Worm (Caenorhabditis elegans): ENCODE measurements around the gene nlp-51.
A peak's percentile ranks its signal among the peaks of the same experiment; 100 is the strongest.

nlp-51 gene

DNA sequence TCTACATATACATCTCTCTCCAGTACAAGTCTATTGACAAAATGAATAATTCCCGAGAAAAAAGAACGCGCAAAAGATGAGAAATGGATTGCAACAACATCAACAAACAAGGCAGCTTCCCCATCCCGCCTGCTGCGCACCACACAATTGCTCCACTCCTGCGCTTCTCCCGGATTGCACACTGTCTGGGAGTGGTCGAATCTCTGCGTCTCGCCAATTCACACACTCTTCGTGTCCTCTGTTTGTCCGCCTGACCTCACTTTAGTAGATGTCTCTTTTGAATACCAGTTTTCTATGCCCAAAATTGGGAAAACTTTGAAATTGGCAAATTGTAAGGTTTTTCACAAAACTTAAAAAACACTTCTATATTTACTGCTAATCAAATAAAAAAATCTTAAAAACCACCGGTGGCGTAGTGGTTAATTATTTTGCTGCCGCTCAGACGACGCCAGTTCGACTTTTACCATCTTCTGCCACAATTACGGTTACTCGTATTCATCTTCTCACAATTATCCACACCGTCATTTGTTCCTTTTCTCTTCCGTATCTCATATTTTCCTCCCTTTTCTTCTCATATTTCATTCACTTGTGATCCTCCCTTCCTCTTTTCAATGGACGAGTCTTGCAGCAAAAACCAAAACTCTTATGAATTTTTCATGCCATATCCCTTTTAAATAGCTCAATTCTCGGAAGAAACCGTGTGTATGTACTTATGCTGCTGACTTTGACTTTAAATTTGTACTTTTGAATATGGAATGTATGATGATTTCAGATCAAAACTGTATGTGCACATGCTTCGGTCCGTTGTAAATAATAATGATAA is 13.7 kb downstream of the nlp-51 start, which contains the start of gene rsf-1:
Gene rsf-1 (plus strand): TSS at position 773 of the 823 bp plus-strand sequence.
- no peak for TF ChIP-seq hmg-4 (GFP tag; optimal IDR thresholded peaks at IDR 0.05)
- no peak for TF ChIP-seq hnd-1 (tag; optimal IDR thresholded peaks at IDR 0.05)
- TF ChIP-seq tbx-11 (GFP tag; IDR thresholded peaks at IDR 0.05) = no peak
- TF ChIP-seq aly-1 (tag; optimal IDR thresholded peaks at IDR 0.05) = no peak
- no peak for TF ChIP-seq flt-1 (GFP tag; IDR thresholded peaks at IDR 0.05)
- no peak for TF ChIP-seq scrt-1 (GFP tag; IDR thresholded peaks at IDR 0.05)
- no peak for TF ChIP-seq ama-1 (optimal IDR thresholded peaks at IDR 0.05)
- TF ChIP-seq ceh-13 (GFP tag; optimal IDR thresholded peaks at IDR 0.05) = no peak
- TF ChIP-seq tbx-37 (GFP tag; conservative IDR thresholded peaks at IDR 0.05) = no peak
- no peak for TF ChIP-seq ceh-36 (tag; optimal IDR thresholded peaks at IDR 0.05)
- no peak for TF ChIP-seq B0310.2 (tag; optimal IDR thresholded peaks at IDR 0.05)
- no peak for TF ChIP-seq pes-1 (GFP tag; IDR thresholded peaks at IDR 0.05)
- TF ChIP-seq sea-1 (GFP tag; conservative IDR thresholded peaks at IDR 0.05) = no peak
- no peak for TF ChIP-seq tra-4 (tag; optimal IDR thresholded peaks at IDR 0.05)
- no peak for TF ChIP-seq ets-7 (tag; optimal IDR thresholded peaks at IDR 0.05)
- no peak for TF ChIP-seq F13C5.2 (tag; optimal IDR thresholded peaks at IDR 0.05)
- TF ChIP-seq hmbx-1 (tag; optimal IDR thresholded peaks at IDR 0.05) = no peak

DNA sequence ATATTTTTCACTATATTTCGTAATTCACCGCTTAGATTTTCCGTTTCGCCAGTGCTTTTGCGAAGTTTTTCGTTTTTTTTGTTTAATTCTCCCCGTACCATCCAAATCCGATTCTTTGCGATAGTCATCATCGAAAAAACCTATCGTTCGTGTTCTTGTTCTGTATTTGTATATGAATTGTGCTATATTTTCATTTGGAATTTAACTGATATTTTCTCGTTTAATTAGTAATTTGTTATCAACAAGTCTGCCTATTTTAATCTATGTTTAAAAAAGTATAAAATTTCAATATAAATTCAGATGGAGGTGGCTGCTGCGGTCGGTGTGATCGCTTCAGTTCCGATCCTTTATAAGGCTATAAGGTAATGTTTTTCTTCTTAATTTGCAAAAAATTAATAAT is 16.9 kb downstream of the nlp-51 start, which contains the start of gene samp-1:
Gene samp-1 (plus strand): TSS at position 301 of the 400 bp plus-strand sequence.
- TF ChIP-seq hnd-1 (tag; optimal IDR thresholded peaks at IDR 0.05) = no peak
- TF ChIP-seq flt-1 (GFP tag; IDR thresholded peaks at IDR 0.05) = no peak
- no peak for TF ChIP-seq ceh-13 (GFP tag; optimal IDR thresholded peaks at IDR 0.05)
- TF ChIP-seq scrt-1 (GFP tag; IDR thresholded peaks at IDR 0.05) = no peak
- TF ChIP-seq ceh-36 (tag; optimal IDR thresholded peaks at IDR 0.05) = no peak

DNA sequence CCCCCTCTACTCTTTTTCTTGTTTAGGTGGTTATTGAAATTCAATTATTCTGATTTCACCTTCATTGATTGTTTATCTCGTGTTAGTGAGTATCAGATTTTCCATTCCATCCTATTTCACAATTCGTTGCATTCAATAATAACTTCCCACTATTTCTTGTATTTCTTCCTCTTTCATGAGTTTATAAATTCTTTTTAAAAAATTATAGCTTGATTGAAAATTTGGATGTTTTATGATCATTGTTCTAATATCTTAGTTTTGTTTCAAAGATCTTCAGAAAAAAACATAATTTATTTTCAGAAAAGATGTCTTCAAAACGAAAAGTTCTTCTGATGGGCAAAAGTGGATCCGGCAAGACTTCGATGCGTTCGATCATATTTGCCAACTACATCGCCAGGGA is 18.4 kb downstream of the nlp-51 start, which contains the start of gene raga-1:
Gene raga-1 (plus strand): TSS at position 301 of the 400 bp plus-strand sequence.
- TF ChIP-seq hmg-4 (GFP tag; optimal IDR thresholded peaks at IDR 0.05) (no peak), scrt-1 (GFP tag; IDR thresholded peaks at IDR 0.05) (no peak), tra-4 (tag; optimal IDR thresholded peaks at IDR 0.05) (no peak), pes-1 (GFP tag; IDR thresholded peaks at IDR 0.05) (no peak), B0310.2 (tag; optimal IDR thresholded peaks at IDR 0.05) (no peak), flt-1 (GFP tag; IDR thresholded peaks at IDR 0.05) (no peak), hmbx-1 (tag; optimal IDR thresholded peaks at IDR 0.05) (no peak), ama-1 (optimal IDR thresholded peaks at IDR 0.05) (no peak), hnd-1 (tag; optimal IDR thresholded peaks at IDR 0.05) (no peak), sea-1 (GFP tag; conservative IDR thresholded peaks at IDR 0.05) (no peak), tbx-37 (GFP tag; conservative IDR thresholded peaks at IDR 0.05) (no peak), ets-7 (tag; optimal IDR thresholded peaks at IDR 0.05) (no peak), ceh-36 (tag; optimal IDR thresholded peaks at IDR 0.05) (no peak), F13C5.2 (tag; optimal IDR thresholded peaks at IDR 0.05) (no peak)

DNA sequence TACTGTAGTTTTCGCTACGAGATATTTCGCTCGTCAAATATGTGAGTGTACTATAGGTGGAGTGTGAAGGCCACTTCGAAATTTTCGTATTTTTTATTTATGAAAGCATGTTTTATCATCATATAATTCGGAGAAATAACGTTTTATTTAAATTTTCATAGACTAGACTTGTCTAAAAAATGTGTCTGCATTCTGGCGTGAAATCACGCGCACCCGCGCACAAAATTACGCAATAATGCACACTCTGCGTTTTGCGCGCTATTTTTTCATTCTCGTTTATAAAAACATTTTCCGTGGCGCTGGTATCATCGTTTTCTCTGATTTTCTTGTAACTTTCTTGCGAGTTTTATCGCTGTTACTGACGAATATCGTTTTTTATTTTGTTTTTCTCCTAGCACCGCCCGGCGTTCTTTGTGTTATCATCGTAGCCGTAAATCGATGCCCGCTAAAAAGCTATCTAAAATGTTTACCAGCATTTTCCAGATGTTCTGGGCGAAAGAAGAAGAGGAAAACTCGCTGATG is 22.2 kb downstream of the nlp-51 start, which contains the start of gene saps-1:
Gene saps-1 (plus strand): TSS at position 472 of the 522 bp plus-strand sequence.
- TF ChIP-seq B0310.2 (tag; optimal IDR thresholded peaks at IDR 0.05) = no peak
- no peak for TF ChIP-seq hmg-4 (GFP tag; optimal IDR thresholded peaks at IDR 0.05)
- no peak for TF ChIP-seq tbx-37 (GFP tag; conservative IDR thresholded peaks at IDR 0.05)
- TF ChIP-seq ama-1 (optimal IDR thresholded peaks at IDR 0.05) = no peak
- TF ChIP-seq flt-1 (GFP tag; IDR thresholded peaks at IDR 0.05) = no peak

DNA sequence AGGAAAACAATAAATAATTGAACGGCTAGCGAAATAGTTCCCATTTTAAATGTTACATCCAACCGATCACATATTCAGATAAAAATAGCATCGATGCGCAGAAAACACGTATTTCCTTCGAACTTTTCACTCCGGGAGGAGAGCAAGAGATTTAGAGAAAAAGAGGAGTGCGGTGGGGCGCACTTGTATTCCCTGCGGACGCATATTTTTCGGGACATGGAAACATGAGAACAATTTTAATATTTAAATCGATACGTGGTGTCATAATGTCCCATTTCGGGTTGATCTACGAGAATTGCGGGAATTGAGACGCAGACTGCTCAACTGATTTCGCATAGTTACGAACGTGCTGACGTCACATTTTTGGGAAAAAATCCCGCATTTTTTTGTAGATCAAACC is 26.1 kb downstream of the nlp-51 start, which contains the start of gene C47G2.4:
Gene C47G2.4 (minus strand): TSS at position 174 of the 400 bp plus-strand sequence.
- TF ChIP-seq flt-1 (GFP tag; IDR thresholded peaks at IDR 0.05) (no peak), ama-1 (optimal IDR thresholded peaks at IDR 0.05) (no peak), aly-1 (tag; optimal IDR thresholded peaks at IDR 0.05) (no peak), F13C5.2 (tag; optimal IDR thresholded peaks at IDR 0.05) (peak; percentile 4), hmg-4 (GFP tag; optimal IDR thresholded peaks at IDR 0.05) (no peak), hmbx-1 (tag; optimal IDR thresholded peaks at IDR 0.05) (no peak)

DNA sequence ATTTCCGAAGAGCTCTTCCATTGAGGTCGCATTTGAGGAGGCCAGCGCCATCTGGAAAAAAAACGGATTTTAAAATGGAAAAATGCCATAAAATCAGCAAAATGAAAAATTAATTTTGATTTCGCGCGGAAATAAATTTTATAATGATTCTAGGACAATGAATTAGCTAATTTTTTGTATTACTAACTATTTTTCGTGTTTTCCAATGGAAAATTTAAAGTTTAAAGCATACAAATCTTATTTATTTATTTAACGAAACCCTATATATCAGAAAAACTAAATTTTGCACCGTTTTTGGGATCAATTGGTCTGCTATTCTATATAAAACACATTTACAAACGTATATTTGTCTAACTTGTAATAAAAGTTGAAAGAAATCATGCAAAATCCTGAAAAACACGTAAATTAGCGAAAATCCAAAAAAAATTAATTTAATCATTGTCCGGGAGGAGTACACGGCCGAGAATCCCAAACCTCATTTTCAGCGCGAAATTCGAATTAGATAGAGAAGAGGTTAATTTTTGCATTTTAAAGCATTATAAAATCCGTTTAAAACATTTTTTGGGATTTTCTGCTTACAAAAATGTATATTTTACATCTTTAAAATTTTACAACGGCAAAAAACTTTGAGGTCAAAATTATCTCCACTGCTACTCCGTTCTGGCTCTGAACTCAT is 29.2 kb downstream of the nlp-51 start, which contains the start of gene C47G2.3:
Gene C47G2.3 (minus strand): TSS at position 51 of the 676 bp plus-strand sequence.
- TF ChIP-seq ceh-13 (GFP tag; optimal IDR thresholded peaks at IDR 0.05) (no peak), tbx-37 (GFP tag; conservative IDR thresholded peaks at IDR 0.05) (peak; percentile 56; the same call in 1 of the 2 replicates)

DNA sequence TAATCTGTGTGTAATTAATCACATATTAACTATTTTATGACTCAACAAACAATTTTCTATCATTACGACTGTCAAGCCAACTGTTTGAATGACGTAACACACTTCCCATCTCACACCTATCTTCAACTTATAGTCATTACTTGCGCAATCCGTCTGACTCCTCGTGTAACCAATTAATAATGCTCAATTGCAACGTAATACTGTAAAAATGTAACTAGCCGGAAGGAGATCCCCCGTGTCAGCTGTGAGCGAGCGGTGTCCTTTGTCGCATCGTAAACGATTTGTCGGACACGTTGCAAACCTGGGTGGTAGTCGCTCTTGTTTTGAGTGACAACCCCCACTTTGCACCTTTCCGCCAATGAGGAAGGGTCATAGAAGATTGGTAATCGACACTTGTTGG is 31.3 kb downstream of the nlp-51 start:
- TF ChIP-seq ets-7 (tag; optimal IDR thresholded peaks at IDR 0.05) (peak; percentile 73), scrt-1 (GFP tag; IDR thresholded peaks at IDR 0.05) (no peak)

DNA sequence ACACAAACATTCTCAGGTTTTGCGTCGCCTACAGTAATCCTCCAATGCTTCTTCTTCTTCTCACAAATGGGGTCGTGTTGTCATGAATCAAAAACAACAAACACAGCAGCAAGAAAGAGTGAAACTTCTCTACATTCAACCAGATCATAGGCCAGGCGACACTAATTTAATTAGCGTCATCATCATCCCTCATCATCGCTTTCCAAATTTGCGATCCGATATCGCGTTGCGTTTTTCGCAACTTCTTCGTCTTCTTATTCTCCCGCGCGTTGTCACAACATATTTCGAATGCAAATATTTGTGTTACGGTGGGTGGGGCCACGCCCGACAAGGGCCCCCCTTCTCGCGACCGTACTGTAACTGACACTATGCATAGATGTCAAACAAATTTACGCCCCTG is 33.0 kb downstream of the nlp-51 start:
- TF ChIP-seq tra-4 (tag; optimal IDR thresholded peaks at IDR 0.05) (no peak), F13C5.2 (tag; optimal IDR thresholded peaks at IDR 0.05) (no peak), hmg-4 (GFP tag; optimal IDR thresholded peaks at IDR 0.05) (no peak), aly-1 (tag; optimal IDR thresholded peaks at IDR 0.05) (no peak), scrt-1 (GFP tag; IDR thresholded peaks at IDR 0.05) (no peak), sea-1 (GFP tag; conservative IDR thresholded peaks at IDR 0.05) (no peak), hmbx-1 (tag; optimal IDR thresholded peaks at IDR 0.05) (no peak), tbx-11 (GFP tag; IDR thresholded peaks at IDR 0.05) (no peak), ceh-13 (GFP tag; optimal IDR thresholded peaks at IDR 0.05) (no peak), pes-1 (GFP tag; IDR thresholded peaks at IDR 0.05) (no peak), hnd-1 (tag; optimal IDR thresholded peaks at IDR 0.05) (no peak), ets-7 (tag; optimal IDR thresholded peaks at IDR 0.05) (no peak), ceh-36 (tag; optimal IDR thresholded peaks at IDR 0.05) (no peak), B0310.2 (tag; optimal IDR thresholded peaks at IDR 0.05) (no peak), tbx-37 (GFP tag; conservative IDR thresholded peaks at IDR 0.05) (no peak)

Measured in whole organism, early embryonic.